Worm (Caenorhabditis elegans) whole organism, mixed stage, embryonic: ENCODE data around the gene F20D6.11.

Experiments used
- cnd-1 ChIP-seq: fragments of 200-800 bp; sonication (Bioruptor generic); optimal IDR thresholded peaks from 2 replicates; lab custom pipeline; 2018; ENCODE audit warnings: mild to moderate bottlenecking, missing genetic modification characterization, missing compliant biosample characterization
- snpc-4 ChIP-seq: fragments of 150-350 bp; optimal IDR thresholded peaks from 2 replicates; lab custom pipeline; 2014; ENCODE audit warnings: missing biosample characterization, missing genetic modification characterization

ce11 chrV:8161699-8162098, 37.2 kb downstream of the F20D6.11 start, which contains the start of gene F20D6.5:
- TF ChIP-seq cnd-1 (tag; lab: Kevin White, UChicago) (no peak), snpc-4 (no peak)
